Fruit fly (Drosophila melanogaster) S2 (cell line): ENCODE results near the gene esc.

Experiments
- CG8478 ChIP-seq: fragments of >200 bp; optimal IDR thresholded peaks from 2 replicates; lab custom pipeline; 2018
- CTCF ChIP-seq, 2 experiments: fragments of >200 bp; optimal IDR thresholded peaks; 2 replicates each; lab custom pipeline; 2018

DNA sequence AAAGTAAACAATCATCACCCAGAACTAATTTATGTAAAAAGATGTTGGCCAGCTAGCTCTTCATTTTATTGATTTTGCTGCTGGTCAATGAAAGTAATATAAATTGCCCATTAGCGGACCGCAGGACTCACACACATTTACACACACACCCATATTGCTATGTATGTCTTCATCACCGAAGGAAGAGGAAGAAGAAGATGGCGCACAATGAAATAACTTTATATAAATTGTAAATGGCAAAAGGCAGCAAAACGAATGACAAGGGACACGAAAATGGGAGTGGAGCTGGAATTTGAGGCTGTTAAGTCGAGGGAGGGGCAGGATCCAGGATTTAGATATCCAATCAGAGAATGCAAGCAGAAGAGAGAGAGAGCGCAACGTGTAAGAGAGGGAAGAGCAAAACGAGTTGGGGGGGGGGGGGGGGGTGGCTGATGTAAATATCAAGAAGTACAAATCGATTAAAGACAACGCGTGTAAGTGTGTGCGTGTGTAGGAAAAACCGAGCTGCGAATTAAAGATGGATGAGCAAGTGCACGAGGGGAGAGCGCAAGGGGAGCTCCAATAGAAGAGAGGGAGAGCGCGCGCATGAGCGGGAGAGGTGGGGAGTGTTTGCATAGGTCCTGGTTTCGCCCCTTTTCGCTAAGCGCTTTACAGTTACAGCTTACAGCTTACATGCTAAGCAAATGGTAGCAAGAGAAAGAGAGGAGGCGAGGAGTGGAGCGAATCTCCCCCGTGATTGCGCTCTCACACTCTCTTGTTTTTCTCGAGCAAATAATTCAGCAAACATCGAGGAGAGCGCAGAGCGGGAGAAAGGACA is 24.8 kb downstream of the esc start:
- TF ChIP-seq CTCF (optimal IDR thresholded peaks at IDR 0.05; lab: Kevin White, UChicago), result no peak
- TF ChIP-seq CG8478 (lab: Kevin White, UChicago), result no peak
